Worm (Caenorhabditis elegans): ENCODE data around the gene acs-19.

Gene acs-19

ce11 chrIII:3862918-3863385, 1.3 kb upstream of the acs-19 start, which contains the start of gene brc-1 (continued):
- TF ChIP-seq jun-1 (tag; optimal IDR thresholded peaks at IDR 0.05) (peak; percentile 57), unc-62 (GFP tag; optimal IDR thresholded peaks at IDR 0.05) (peak; percentile 18), ztf-4 (tag; optimal IDR thresholded peaks at IDR 0.05) (peak; percentile 10), ztf-11 (tag; optimal IDR thresholded peaks at IDR 0.05) (no peak), hmg-11 (tag; optimal IDR thresholded peaks at IDR 0.05) (peak; percentile 98)

DNA sequence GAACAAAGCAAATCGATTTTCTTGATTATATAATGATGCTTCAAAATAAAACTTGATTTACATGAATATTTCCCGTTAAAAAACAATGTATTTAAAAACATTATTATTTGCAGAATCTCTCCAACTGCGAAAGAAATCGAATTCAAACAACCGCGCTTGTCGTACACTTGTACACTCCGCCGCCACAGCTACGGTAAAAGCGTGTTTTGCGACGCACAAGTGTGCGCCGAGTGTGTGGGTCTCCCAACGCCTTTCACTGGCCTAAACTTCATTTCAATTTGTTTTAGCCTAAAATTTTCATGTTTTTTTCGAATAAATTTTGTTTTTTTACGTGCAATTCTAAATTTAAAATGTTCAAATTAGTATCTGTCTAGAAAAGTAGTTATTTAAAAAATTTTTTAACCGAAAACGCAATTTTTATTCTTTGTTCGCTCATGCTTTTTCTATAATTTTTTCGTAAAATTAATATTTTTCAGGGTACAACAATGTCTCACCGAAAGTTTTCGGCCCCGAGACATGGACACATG, 3.2 kb downstream of the acs-19 start, which contains the start of gene rpl-3:
Gene rpl-3 (plus strand): TSS at position 477 of the 527 bp plus-strand sequence.
- TF ChIP-seq nfya-1 (tag; optimal IDR thresholded peaks at IDR 0.05; ENCODE audit: insufficient read depth) = peak; percentile 100
- peak; percentile 100 for TF ChIP-seq nhr-25 (tag; optimal IDR thresholded peaks at IDR 0.05)
- TF ChIP-seq ceh-16 (tag; optimal IDR thresholded peaks at IDR 0.05) = peak; percentile 85
- peak; percentile 98 for TF ChIP-seq egl-5 (tag; optimal IDR thresholded peaks at IDR 0.05)
- TF ChIP-seq elt-2 (tag; optimal IDR thresholded peaks at IDR 0.05) = peak; percentile 99
- peak; percentile 67 for TF ChIP-seq nhr-237 (tag; optimal IDR thresholded peaks at IDR 0.05)
- peak; percentile 94 for TF ChIP-seq ama-1 (optimal IDR thresholded peaks at IDR 0.05)
- TF ChIP-seq mml-1 (tag; optimal IDR thresholded peaks at IDR 0.05) = no peak
- peak; percentile 98 for TF ChIP-seq ceh-28 (tag; optimal IDR thresholded peaks at IDR 0.05)
- peak; percentile 97 for TF ChIP-seq zag-1 (tag; optimal IDR thresholded peaks at IDR 0.05)
- peak; percentile 72 for TF ChIP-seq sea-2 (GFP tag; optimal IDR thresholded peaks at IDR 0.05)
- TF ChIP-seq tbx-2 (tag; optimal IDR thresholded peaks at IDR 0.05) = peak; percentile 99
- TF ChIP-seq ceh-82 (tag; optimal IDR thresholded peaks at IDR 0.05) = peak; percentile 100
- peak in 1 of 2 experiments; percentile 21 for TF ChIP-seq eor-1 (tag; optimal IDR thresholded peaks at IDR 0.05)
- no peak for TF ChIP-seq ceh-9 (tag; optimal IDR thresholded peaks at IDR 0.05)
- TF ChIP-seq fkh-2 (tag; optimal IDR thresholded peaks at IDR 0.05) = peak; percentile 90
- TF ChIP-seq elt-1 (tag; optimal IDR thresholded peaks at IDR 0.05) = peak; percentile 98
- TF ChIP-seq fkh-10 (GFP tag; optimal IDR thresholded peaks at IDR 0.05) = peak; percentile 100
- peak; percentile 99 for TF ChIP-seq nhr-28 (tag; optimal IDR thresholded peaks at IDR 0.05)
- TF ChIP-seq ztf-4 (tag; optimal IDR thresholded peaks at IDR 0.05) = peak; percentile 98
- peak; percentile 99 for TF ChIP-seq egl-27 (tag; optimal IDR thresholded peaks at IDR 0.05)
- peak; percentile 100 for TF ChIP-seq aly-2 (tag; optimal IDR thresholded peaks at IDR 0.05)
- TF ChIP-seq nhr-67 (tag; optimal IDR thresholded peaks at IDR 0.05) = peak; percentile 76
- TF ChIP-seq elt-3 (tag; optimal IDR thresholded peaks at IDR 0.05) = peak; percentile 83 to 100 (median 98)
- peak; percentile 99 for TF ChIP-seq pqm-1 (tag; optimal IDR thresholded peaks at IDR 0.05)
- peak; percentile 85 for TF ChIP-seq ZK546.5 (tag; optimal IDR thresholded peaks at IDR 0.05)
- peak; percentile 98 for TF ChIP-seq daf-12 (tag; optimal IDR thresholded peaks at IDR 0.05)
- TF ChIP-seq nhr-12 (tag; optimal IDR thresholded peaks at IDR 0.05) = peak; percentile 43
- TF ChIP-seq skn-1 (tag; optimal IDR thresholded peaks at IDR 0.05) = peak; percentile 99
- TF ChIP-seq nhr-43 (tag; optimal IDR thresholded peaks at IDR 0.05; ENCODE audit: poor library complexity, severe bottlenecking) = peak; percentile 99
- peak; percentile 100 for TF ChIP-seq lsy-12 (tag; optimal IDR thresholded peaks at IDR 0.05)
- TF ChIP-seq unc-39 (tag; optimal IDR thresholded peaks at IDR 0.05) = peak; percentile 65
- TF ChIP-seq snpc-4 (tag; optimal IDR thresholded peaks at IDR 0.05) = peak; percentile 98
- peak; percentile 100 for TF ChIP-seq pha-4 (tag; optimal IDR thresholded peaks at IDR 0.05)
- peak; percentile 80 for TF ChIP-seq ztf-11 (tag; optimal IDR thresholded peaks at IDR 0.05)
- peak; percentile 98 for TF ChIP-seq R02D3.7 (tag; optimal IDR thresholded peaks at IDR 0.05)
- TF ChIP-seq nhr-11 (tag; optimal IDR thresholded peaks at IDR 0.05) = peak; percentile 100
- peak; percentile 97 for TF ChIP-seq nhr-77 (tag; optimal IDR thresholded peaks at IDR 0.05)
- TF ChIP-seq nhr-76 (tag; optimal IDR thresholded peaks at IDR 0.05) = peak; percentile 96
- TF ChIP-seq nhr-23 (tag; optimal IDR thresholded peaks at IDR 0.05) = peak; percentile 100
- TF ChIP-seq unc-62 (GFP tag; optimal IDR thresholded peaks at IDR 0.05) = peak; percentile 100
- peak; percentile 100 for TF ChIP-seq lin-15B (tag; optimal IDR thresholded peaks at IDR 0.05)
- peak; percentile 100 for TF ChIP-seq lin-39 (tag; optimal IDR thresholded peaks at IDR 0.05)
- TF ChIP-seq fos-1 (tag; optimal IDR thresholded peaks at IDR 0.05) = peak; percentile 100
- TF ChIP-seq mdl-1 (tag; optimal IDR thresholded peaks at IDR 0.05) = peak; percentile 93
- TF ChIP-seq hmg-11 (tag; optimal IDR thresholded peaks at IDR 0.05) = peak; percentile 100
- TF ChIP-seq jun-1 (tag; optimal IDR thresholded peaks at IDR 0.05) = peak; percentile 100
